Worm (Caenorhabditis elegans) whole organism, L2 larva: ENCODE measurements around the gene F07G6.12.
"Not testable (repeated sequence)": the region's sequence is repeated elsewhere in the genome, so short reads cannot be mapped to it uniquely, and the experiment has no call there.

Experiments
- egl-27 ChIP-seq: sonication (generic microtip); optimal IDR thresholded peaks from 3 replicates; lab custom pipeline; 2017; ENCODE audit warnings: missing biosample characterization, missing genetic modification reagents, missing genetic modification characterization
- elt-3 ChIP-seq: sonication (generic microtip); optimal IDR thresholded peaks from 2 replicates; lab custom pipeline; 2017; ENCODE audit warnings: missing biosample characterization, missing genetic modification characterization
- nhr-11 ChIP-seq: fragments of 150-350 bp; optimal IDR thresholded peaks from 2 replicates; lab custom pipeline; 2014; ENCODE audit warnings: missing biosample characterization, missing genetic modification characterization
- nhr-12 ChIP-seq: fragments of 150-350 bp; optimal IDR thresholded peaks from 2 replicates; lab custom pipeline; 2014; ENCODE audit warnings: missing biosample characterization, missing genetic modification characterization
- nhr-237 ChIP-seq: fragments of 150-350 bp; optimal IDR thresholded peaks from 2 replicates; lab custom pipeline; 2014; ENCODE audit warnings: missing biosample characterization, missing genetic modification characterization
- nhr-25 ChIP-seq: fragments of 150-350 bp; sonication (generic microtip); optimal IDR thresholded peaks from 3 replicates; lab custom pipeline; 2014; ENCODE audit warnings: missing biosample characterization, missing genetic modification characterization
- sma-9 ChIP-seq, 2 experiments: fragments of 150-350 bp in 1 of 2; sonication (generic microtip) in 1 of 2; optimal IDR thresholded peaks; 2 replicates each; lab custom pipeline; 2014 to 2016; ENCODE audit warnings: missing genetic modification characterization in 2 of 2, mild to moderate bottlenecking in 1 of 2, missing biosample characterization in 1 of 2, missing compliant biosample characterization in 1 of 2, missing genetic modification reagents in 1 of 2, moderate library complexity in 1 of 2
- snpc-4 ChIP-seq: fragments of 150-350 bp; optimal IDR thresholded peaks from 2 replicates; lab custom pipeline; 2014; ENCODE audit warnings: missing biosample characterization, missing genetic modification characterization
- unc-39 ChIP-seq: fragments of 150-350 bp; optimal IDR thresholded peaks from 2 replicates; lab custom pipeline; 2014; ENCODE audit warnings: missing biosample characterization, missing genetic modification characterization

DNA sequence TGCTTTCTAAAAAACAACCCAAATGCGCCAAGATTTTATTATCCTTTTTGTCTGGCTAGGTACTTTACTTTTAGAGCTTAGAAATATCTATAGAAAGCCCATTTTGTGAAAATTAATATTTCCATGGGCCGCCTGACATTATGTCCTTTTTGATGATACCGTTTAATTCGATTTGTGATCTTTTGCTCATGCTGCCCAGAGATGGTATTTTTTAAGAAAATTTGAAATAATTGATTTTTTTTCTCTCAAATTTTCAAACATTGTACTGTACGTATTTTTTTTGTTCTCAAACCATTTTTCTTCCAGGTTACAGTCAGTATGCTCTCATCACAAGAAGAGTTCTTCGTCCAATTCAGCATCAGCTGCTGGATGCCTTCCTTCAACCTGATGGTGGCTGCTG lies 6.5 kb downstream of the F07G6.12 start, which contains the start of gene Y75D11A.2:
- not testable (repeated sequence) for TF ChIP-seq nhr-11; snpc-4 (tag; lab: Kevin White, UChicago); egl-27 (tag; lab: Kevin White, UChicago); unc-39; elt-3 (tag; lab: Kevin White, UChicago); nhr-25; sma-9 (GFP tag; optimal IDR thresholded peaks at IDR 0.05; lab: Kevin White, UChicago); sma-9 (tag; optimal IDR thresholded peaks at IDR 0.05; lab: Kevin White, UChicago); nhr-237; nhr-12 (tag; lab: Kevin White, UChicago)
